Worm (Caenorhabditis elegans) whole organism, L1 larva: Measurements from ENCODE around the gene C24H10.3.

Experiments used
- C04F5.9 ChIP-seq: sonication (generic microtip); optimal IDR thresholded peaks from 2 replicates; lab custom pipeline; 2016; ENCODE audit warnings: missing genetic modification characterization, missing compliant biosample characterization
- C16A3.4 ChIP-seq: fragments of 150-350 bp; optimal IDR thresholded peaks from 2 replicates; lab custom pipeline; 2014; ENCODE audit warnings: missing biosample characterization, missing genetic modification characterization
- ama-1 ChIP-seq: fragments of 150-350 bp; optimal IDR thresholded peaks from 2 replicates; lab custom pipeline; 2014
- blmp-1 ChIP-seq: fragments of 150-350 bp; optimal IDR thresholded peaks from 2 replicates; lab custom pipeline; 2014; ENCODE audit warnings: missing biosample characterization, missing genetic modification characterization
- ceh-82 ChIP-seq, 3 experiments: fragments of 150-350 bp in 1 of 3; sonication (generic microtip) in 2 of 3; optimal IDR thresholded peaks; 2 replicates each; lab custom pipeline; 2014 to 2017; ENCODE audit warnings: missing biosample characterization in 3 of 3, missing genetic modification characterization in 3 of 3
- ceh-88 ChIP-seq: fragments of 200-800 bp; sonication (Bioruptor generic); IDR thresholded peaks from 2 replicates; pipeline ENCODE4 v1.3.6; 2022; ENCODE audit warnings: missing genetic modification characterization, missing compliant biosample characterization
- ceh-90 ChIP-seq: sonication (generic microtip); optimal IDR thresholded peaks from 2 replicates; lab custom pipeline; 2016; ENCODE audit warnings: missing genetic modification characterization, missing compliant biosample characterization
- dpl-1 ChIP-seq, 3 experiments: fragments of 150-350 bp in 2 of 3; sonication (generic microtip) in 1 of 3; optimal IDR thresholded peaks; 2 replicates each; lab custom pipeline; 2014 to 2017; ENCODE audit warnings: missing biosample characterization in 3 of 3, missing genetic modification characterization in 3 of 3, missing genetic modification reagents in 3 of 3
- dsc-1 ChIP-seq: sonication (generic microtip); optimal IDR thresholded peaks from 2 replicates; lab custom pipeline; 2016; ENCODE audit warnings: mild to moderate bottlenecking, missing genetic modification characterization, missing compliant biosample characterization
- efl-1 ChIP-seq, 4 experiments: fragments of 150-350 bp; optimal IDR thresholded peaks in 3 of 4; peaks in 1 of 4; 1 replicate in 1 of 4; 2 replicates in 3 of 4; lab custom pipeline; 2014; ENCODE audit warnings: missing biosample characterization in 2 of 4, missing genetic modification characterization in 2 of 4, missing genetic modification reagents in 2 of 4
- egl-27 ChIP-seq, 2 experiments: fragments of 150-350 bp in 1 of 2; sonication (generic microtip); optimal IDR thresholded peaks; 3 replicates each; lab custom pipeline; 2017 to 2018; ENCODE audit warnings: missing biosample characterization in 2 of 2, missing genetic modification characterization in 2 of 2, missing genetic modification reagents in 2 of 2
- elt-2 ChIP-seq: sonication (generic microtip); optimal IDR thresholded peaks from 2 replicates; lab custom pipeline; 2016; ENCODE audit warnings: missing genetic modification characterization, mild to moderate bottlenecking, inconsistent platforms, missing compliant biosample characterization, missing genetic modification reagents
- ets-5 ChIP-seq: fragments of 200-800 bp; sonication (Bioruptor generic); IDR thresholded peaks from 2 replicates; pipeline ENCODE4 v1.3.6; 2022; ENCODE audit warnings: missing genetic modification characterization, missing compliant biosample characterization
- hlh-4 ChIP-seq: sonication (generic microtip); optimal IDR thresholded peaks from 2 replicates; lab custom pipeline; 2016; ENCODE audit warnings: mild to moderate bottlenecking, missing genetic modification characterization, missing compliant biosample characterization
- isw-1 ChIP-seq: fragments of 200-800 bp; sonication (Bioruptor generic); IDR thresholded peaks from 2 replicates; pipeline ENCODE4 v1.3.6; 2022; ENCODE audit warnings: missing genetic modification characterization, missing compliant biosample characterization
- jun-1 ChIP-seq: fragments of 150-350 bp; optimal IDR thresholded peaks from 2 replicates; lab custom pipeline; 2014; ENCODE audit warnings: missing biosample characterization, missing genetic modification reagents, missing genetic modification characterization
- lin-14 ChIP-seq: fragments of 200-800 bp; sonication (Bioruptor generic); optimal IDR thresholded peaks from 2 replicates; lab custom pipeline; 2018; ENCODE audit warnings: mild to moderate bottlenecking, missing genetic modification characterization, moderate library complexity, missing compliant biosample characterization
- lin-15B ChIP-seq: fragments of 150-350 bp; sonication (generic microtip); optimal IDR thresholded peaks from 3 replicates; lab custom pipeline; 2014; ENCODE audit warnings: missing biosample characterization, missing genetic modification characterization
- mdl-1 ChIP-seq, 2 experiments: fragments of 150-350 bp; optimal IDR thresholded peaks; 2 replicates each; lab custom pipeline; 2014 to 2017; ENCODE audit warnings: missing biosample characterization in 2 of 2, missing genetic modification characterization in 2 of 2, inconsistent platforms in 1 of 2
- mep-1 ChIP-seq: fragments of 150-350 bp; optimal IDR thresholded peaks from 2 replicates; lab custom pipeline; 2014; ENCODE audit warnings: missing biosample characterization, missing genetic modification characterization
- nhr-20 ChIP-seq: sonication (generic microtip); optimal IDR thresholded peaks from 2 replicates; lab custom pipeline; 2016; ENCODE audit warnings: mild to moderate bottlenecking, missing genetic modification characterization, missing compliant biosample characterization
- nhr-28 ChIP-seq: fragments of 150-350 bp; optimal IDR thresholded peaks from 2 replicates; lab custom pipeline; 2014; ENCODE audit warnings: missing biosample characterization, missing genetic modification characterization
- nhr-76 ChIP-seq: sonication (generic microtip); optimal IDR thresholded peaks from 2 replicates; lab custom pipeline; 2017; ENCODE audit warnings: missing biosample characterization, missing genetic modification characterization
- nhr-77 ChIP-seq: fragments of 150-350 bp; optimal IDR thresholded peaks from 2 replicates; lab custom pipeline; 2014; ENCODE audit warnings: missing biosample characterization, missing genetic modification characterization
- nhr-85 ChIP-seq: sonication (generic microtip); peaks from one replicate; lab custom pipeline; 2016; ENCODE audit warnings: missing genetic modification characterization, inconsistent platforms, missing compliant biosample characterization
- skn-1 ChIP-seq: fragments of 150-350 bp; optimal IDR thresholded peaks from 2 replicates; lab custom pipeline; 2014; ENCODE audit warnings: missing biosample characterization, missing genetic modification characterization
- snpc-4 ChIP-seq: fragments of 150-350 bp; optimal IDR thresholded peaks from 2 replicates; lab custom pipeline; 2014; ENCODE audit warnings: missing biosample characterization, missing genetic modification characterization
- snu-23 ChIP-seq: sonication (generic microtip); optimal IDR thresholded peaks from 2 replicates; lab custom pipeline; 2016; ENCODE audit warnings: missing genetic modification characterization, missing compliant biosample characterization
- swsn-7 ChIP-seq: sonication (generic microtip); optimal IDR thresholded peaks from 2 replicates; lab custom pipeline; 2016; ENCODE audit warnings: missing genetic modification characterization, missing compliant biosample characterization
- tbx-2 ChIP-seq: sonication (generic microtip); optimal IDR thresholded peaks from 2 replicates; lab custom pipeline; 2016; ENCODE audit warnings: missing genetic modification characterization, missing compliant biosample characterization
- tlp-1 ChIP-seq: fragments of 150-350 bp; optimal IDR thresholded peaks from 2 replicates; lab custom pipeline; 2014; ENCODE audit warnings: missing biosample characterization, missing genetic modification characterization
- vab-15 ChIP-seq: sonication (generic microtip); optimal IDR thresholded peaks from 2 replicates; lab custom pipeline; 2017; ENCODE audit warnings: missing genotype, mild to moderate bottlenecking, missing genetic modification characterization, missing compliant biosample characterization
- ztf-4 ChIP-seq: fragments of 150-350 bp; optimal IDR thresholded peaks from 2 replicates; lab custom pipeline; 2014; ENCODE audit warnings: missing biosample characterization, missing genetic modification characterization

The C24H10.3 gene

ce11 chrX:5063750-5064652 lies 3.1 kb downstream of the C24H10.3 start, which contains the start of gene C24H10.2 (continued):
- TF ChIP-seq mdl-1 (tag; optimal IDR thresholded peaks at IDR 0.05; lab: Kevin White, UChicago): peak in 1 of 2 experiments; percentile 7
- peak; percentile 56 for TF ChIP-seq snu-23
- peak in 1 of 3 experiments; percentile 20 for TF ChIP-seq dpl-1 (GFP tag; optimal IDR thresholded peaks at IDR 0.05; lab: Kevin White, UChicago)
- TF ChIP-seq ceh-82 (tag; optimal IDR thresholded peaks at IDR 0.05; lab: Kevin White, UChicago): peak in 1 of 3 experiments; percentile 42
- peak; percentile 15 for TF ChIP-seq blmp-1
- TF ChIP-seq elt-2 (tag; lab: Kevin White, UChicago): peak; percentile 55
- no peak for TF ChIP-seq nhr-76 (tag; lab: Kevin White, UChicago)
- TF ChIP-seq nhr-20: peak; percentile 34
- TF ChIP-seq vab-15 (tag; lab: Kevin White, UChicago): no peak
- TF ChIP-seq tlp-1 (tag; lab: Kevin White, UChicago): no peak
- peak; percentile 9 for TF ChIP-seq jun-1 (tag; lab: Kevin White, UChicago)
- peak; percentile 44 for TF ChIP-seq C16A3.4 (tag; lab: Kevin White, UChicago)
- TF ChIP-seq skn-1 (tag; lab: Kevin White, UChicago): no peak
- no peak for TF ChIP-seq isw-1 (GFP tag; lab: Robert Waterston, UW)
- TF ChIP-seq tbx-2 (tag; lab: Kevin White, UChicago): peak; percentile 1
- peak; percentile 13 for TF ChIP-seq dsc-1

- TF ChIP-seq efl-1 (optimal IDR thresholded peaks at IDR 0.05; lab: Kevin White, UChicago): no peak
- peak in 1 of 2 experiments; percentile 79 for TF ChIP-seq efl-1 (GFP tag; optimal IDR thresholded peaks at IDR 0.05 in 1 of 2; lab: Kevin White, UChicago)
- no peak for TF ChIP-seq C04F5.9
- no peak for TF ChIP-seq nhr-28
- no peak for TF ChIP-seq ceh-88 (GFP tag; lab: Robert Waterston, UW)
- no peak for TF ChIP-seq egl-27 (tag; optimal IDR thresholded peaks at IDR 0.05; lab: Kevin White, UChicago)
Measured at ce11 chrX:5066570-5066969, 5.7 kb downstream of the C24H10.3 start.

ce11 chrX:5067796-5068195 lies 6.9 kb downstream of the C24H10.3 start, which contains the start of gene clc-7:
clc-7 (plus strand) TSS chrX:5068096.
- TF ChIP-seq swsn-7 (tag; lab: Kevin White, UChicago): no peak
- no peak for TF ChIP-seq mep-1 (tag; lab: Kevin White, UChicago)
- no peak for TF ChIP-seq ceh-82 (tag; optimal IDR thresholded peaks at IDR 0.05; lab: Kevin White, UChicago)
- no peak for TF ChIP-seq tbx-2 (tag; lab: Kevin White, UChicago)
- TF ChIP-seq ceh-90 (tag; lab: Kevin White, UChicago): no peak
- TF ChIP-seq nhr-77 (tag; lab: Kevin White, UChicago): no peak
- TF ChIP-seq hlh-4: no peak
- TF ChIP-seq ama-1 (lab: Kevin White, UChicago): no peak
- no peak for TF ChIP-seq lin-15B (tag; lab: Kevin White, UChicago)
- TF ChIP-seq snpc-4: no peak

- TF ChIP-seq lin-14 (peak; percentile 8), blmp-1 (peak; percentile 85), nhr-76 (tag; lab: Kevin White, UChicago) (no peak)
Measured at ce11 chrX:5071025-5071424, 10.2 kb downstream of the C24H10.3 start.

ce11 chrX:5073895-5074294 lies 13.0 kb downstream of the C24H10.3 start:
- TF ChIP-seq ets-5 (peak; percentile 91; the same call in 1 of the 2 replicates), nhr-85 (tag; lab: Kevin White, UChicago) (peak; percentile 15), ztf-4 (no peak)
